Worm (Caenorhabditis elegans): ENCODE results near the gene T14G8.6.

T14G8.6 gene

DNA sequence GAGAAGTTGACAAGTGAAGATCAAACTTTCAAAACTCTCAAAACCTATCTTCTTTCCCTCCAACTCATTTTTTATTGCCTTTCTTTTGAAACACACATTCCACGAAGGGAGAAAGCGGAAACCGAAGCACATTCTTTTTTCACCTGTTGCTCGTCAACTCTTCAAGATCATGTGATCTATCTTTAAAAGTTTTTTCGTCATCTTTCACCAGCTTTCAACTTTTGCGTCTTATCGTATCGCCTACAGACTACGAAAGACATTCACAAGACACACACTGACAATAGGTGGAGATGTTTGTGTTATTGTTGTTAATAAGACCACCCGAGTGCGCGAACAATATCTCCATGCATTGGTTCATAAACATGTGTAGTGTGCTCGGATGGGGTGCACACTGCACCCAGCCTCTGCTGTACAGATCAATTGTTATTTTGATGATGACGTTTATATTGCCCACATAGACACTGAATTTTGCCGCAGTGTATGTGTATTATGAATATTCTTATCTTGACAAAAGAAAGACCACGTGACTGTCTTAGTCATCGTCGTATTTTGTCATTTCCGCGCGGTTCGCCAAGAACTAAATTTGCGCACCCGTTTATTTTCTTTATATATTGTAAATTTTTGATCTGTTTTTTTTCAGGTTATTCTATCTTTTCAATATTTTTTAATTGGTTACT, 11.2 kb upstream of the T14G8.6 start:
- peak; percentile 72 for TF ChIP-seq nhr-80 (tag; optimal IDR thresholded peaks at IDR 0.05)
- no peak for TF ChIP-seq T26A5.8 (tag; optimal IDR thresholded peaks at IDR 0.05)
- TF ChIP-seq lin-35 (GFP tag; optimal IDR thresholded peaks at IDR 0.05): peak in 1 of 3 experiments; percentile 25
- TF ChIP-seq nfyb-1 (GFP tag; IDR thresholded peaks at IDR 0.05): no peak
- TF ChIP-seq tbp1 (GFP tag; optimal IDR thresholded peaks at IDR 0.05): peak; percentile 1
- TF ChIP-seq cebp-1 (GFP tag; IDR thresholded peaks at IDR 0.05): no peak
- TF ChIP-seq cebp-1 (tag; optimal IDR thresholded peaks at IDR 0.05): peak; percentile 49
- no peak for TF ChIP-seq F57A8.1 (GFP tag; optimal IDR thresholded peaks at IDR 0.05)
- 0 out of 2 replicates have a peak, but pooled peaks have one; percentile 47 for TF ChIP-seq C06A6.2 (GFP tag; conservative IDR thresholded peaks at IDR 0.05)
- peak; percentile 4 for TF ChIP-seq attf-5 (GFP tag; optimal IDR thresholded peaks at IDR 0.05)

DNA sequence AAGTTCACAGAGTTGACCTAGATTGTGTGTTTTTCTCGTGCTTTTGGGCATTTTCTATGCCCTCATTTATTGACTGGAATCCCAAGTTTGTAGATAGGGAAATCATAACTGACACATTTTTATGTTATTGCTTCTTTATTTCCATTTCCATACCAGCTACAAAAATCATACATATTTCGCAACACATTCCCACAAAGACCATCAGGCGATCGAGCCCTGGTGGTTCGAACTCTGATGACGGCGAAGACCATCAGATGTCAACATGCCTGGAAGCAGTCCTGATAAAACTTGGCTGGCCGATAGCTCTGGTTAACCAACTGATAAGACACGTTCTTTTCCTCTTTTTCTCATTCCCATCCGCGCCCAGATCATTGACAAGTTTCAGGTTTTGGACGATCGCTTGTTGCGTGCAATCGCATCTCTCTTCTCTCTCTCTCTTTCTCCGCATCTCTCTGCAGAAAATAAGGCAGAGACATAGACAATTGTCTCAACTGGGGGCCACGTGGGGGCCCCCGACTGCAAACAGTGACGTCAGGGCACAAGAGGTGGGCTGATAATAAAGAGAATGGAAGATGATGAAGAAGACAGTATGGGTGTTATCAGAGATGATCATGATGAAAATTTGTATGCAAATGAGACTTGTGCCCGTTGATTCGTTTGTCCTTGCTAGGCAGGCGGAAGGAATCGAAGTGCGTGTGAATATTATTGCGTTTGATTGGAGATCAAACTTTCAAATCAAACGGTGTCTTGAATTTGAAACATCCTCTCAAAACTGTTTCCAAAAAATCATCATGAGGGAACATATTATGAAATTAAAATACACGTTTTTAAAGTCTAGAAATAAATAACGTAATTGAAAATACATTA, 9.6 kb upstream of the T14G8.6 start:
- TF ChIP-seq ceh-27 (GFP tag; optimal IDR thresholded peaks at IDR 0.05): no peak
- TF ChIP-seq xnd-1 (tag; optimal IDR thresholded peaks at IDR 0.05): no peak
- TF ChIP-seq snpc-3.4 (tag; optimal IDR thresholded peaks at IDR 0.05): no peak
- no peak for TF ChIP-seq ztf-25 (GFP tag; IDR thresholded peaks at IDR 0.05)
- TF ChIP-seq C06A6.2 (GFP tag; conservative IDR thresholded peaks at IDR 0.05): peak; percentile 65; the same call in 1 of the 2 replicates
- TF ChIP-seq lsy-27 (tag; optimal IDR thresholded peaks at IDR 0.05; ENCODE audit: borderline replicate concordance, insufficient read depth): no peak
- TF ChIP-seq ztf-22 (GFP tag; optimal IDR thresholded peaks at IDR 0.05): peak; percentile 99
- TF ChIP-seq attf-6 (GFP tag; IDR thresholded peaks at IDR 0.05): no peak
- no peak for TF ChIP-seq F57A8.1 (GFP tag; optimal IDR thresholded peaks at IDR 0.05)
- TF ChIP-seq madf-10 (tag; optimal IDR thresholded peaks at IDR 0.05): peak; percentile 72
- TF ChIP-seq ceh-91 (GFP tag; IDR thresholded peaks at IDR 0.05): no peak
- peak; percentile 5 for TF ChIP-seq B0261.1 (tag; optimal IDR thresholded peaks at IDR 0.05)
- TF ChIP-seq lin-35 (GFP tag; optimal IDR thresholded peaks at IDR 0.05): no peak
- no peak for TF ChIP-seq Y53F4B.3 (GFP tag; IDR thresholded peaks at IDR 0.05)
- TF ChIP-seq unc-130 (GFP tag; optimal IDR thresholded peaks at IDR 0.05): no peak
- peak; percentile 14 for TF ChIP-seq F23B12.7 (tag; optimal IDR thresholded peaks at IDR 0.05; ENCODE audit: insufficient read depth)
- peak; percentile 85 for TF ChIP-seq tlf-1 (GFP tag; optimal IDR thresholded peaks at IDR 0.05)
- peak; percentile 67 for TF ChIP-seq pbrm-1 (GFP tag; IDR thresholded peaks at IDR 0.05)
- TF ChIP-seq F57C9.4 (tag; optimal IDR thresholded peaks at IDR 0.05): no peak
- no peak for TF ChIP-seq F10E7.11 (tag; optimal IDR thresholded peaks at IDR 0.05)
- no peak for TF ChIP-seq egl-18 (GFP tag; IDR thresholded peaks at IDR 0.05)
- peak; percentile 95 for TF ChIP-seq cebp-1 (GFP tag; IDR thresholded peaks at IDR 0.05)
- peak; percentile 98 for TF ChIP-seq cebp-1 (tag; optimal IDR thresholded peaks at IDR 0.05)
- no peak for TF ChIP-seq F49E8.2 (tag; optimal IDR thresholded peaks at IDR 0.05; ENCODE audit: insufficient read depth)
- peak; percentile 88 for TF ChIP-seq lin-40 (tag; optimal IDR thresholded peaks at IDR 0.05)
- TF ChIP-seq Y56A3A.18 (GFP tag; IDR thresholded peaks at IDR 0.05): peak; percentile 31; the same call in 1 of the 2 replicates
- TF ChIP-seq nhr-120 (GFP tag; IDR thresholded peaks at IDR 0.05): no peak
- no peak for TF ChIP-seq madf-3 (GFP tag; IDR thresholded peaks at IDR 0.05)
- 0 out of 2 replicates have a peak, but pooled peaks have one; percentile 49 for TF ChIP-seq lin-26 (GFP tag; IDR thresholded peaks at IDR 0.05)
- no peak for TF ChIP-seq tbx-9 (tag; optimal IDR thresholded peaks at IDR 0.05; ENCODE audit: borderline replicate concordance)
- TF ChIP-seq B0035.1 (tag; optimal IDR thresholded peaks at IDR 0.05): no peak
- peak; percentile 82 for TF ChIP-seq K11D2.4 (GFP tag; IDR thresholded peaks at IDR 0.05)
- TF ChIP-seq cebp-2 (GFP tag; IDR thresholded peaks at IDR 0.05): no peak
- no peak for TF ChIP-seq ZK185.1 (tag; optimal IDR thresholded peaks at IDR 0.05; ENCODE audit: poor library complexity, severe bottlenecking)
- TF ChIP-seq ztf-26 (tag; optimal IDR thresholded peaks at IDR 0.05): peak; percentile 90
- no peak for TF ChIP-seq madf-8 (GFP tag; conservative IDR thresholded peaks at IDR 0.05)
- TF ChIP-seq let-607 (tag; optimal IDR thresholded peaks at IDR 0.05): peak; percentile 90 to 96

Data from whole organism, young adult.